Worm (Caenorhabditis elegans) whole organism, late embryonic: ENCODE data around the gene mrck-1.

Source experiments
- C38D4.7 ChIP-seq: fragments of 200-800 bp; sonication (Bioruptor generic); optimal IDR thresholded peaks from 2 replicates; lab custom pipeline; 2018; ENCODE audit warnings: mild to moderate bottlenecking, missing genetic modification characterization, moderate library complexity, missing compliant biosample characterization
- F13H6.1 ChIP-seq: sonication (generic microtip); optimal IDR thresholded peaks from 2 replicates; lab custom pipeline; 2016; ENCODE audit warnings: missing genetic modification characterization, missing compliant biosample characterization
- ama-1 ChIP-seq: fragments of 150-350 bp; optimal IDR thresholded peaks from 2 replicates; lab custom pipeline; 2014
- ceh-6 ChIP-seq: fragments of 200-800 bp; sonication (Bioruptor generic); optimal IDR thresholded peaks from 2 replicates; lab custom pipeline; 2018; ENCODE audit warnings: mild to moderate bottlenecking, missing genetic modification characterization, missing compliant biosample characterization
- dmd-4 ChIP-seq: sonication (generic microtip); optimal IDR thresholded peaks from 2 replicates; lab custom pipeline; 2016; ENCODE audit warnings: borderline replicate concordance, missing genetic modification characterization, missing compliant biosample characterization
- elt-2 ChIP-seq: sonication (generic microtip); optimal IDR thresholded peaks from 2 replicates; lab custom pipeline; 2016; ENCODE audit warnings: missing genetic modification reagents, missing genetic modification characterization, missing compliant biosample characterization
- fkh-10 ChIP-seq: fragments of 150-350 bp; optimal IDR thresholded peaks from 2 replicates; lab custom pipeline; 2014; ENCODE audit warnings: missing biosample characterization, missing genetic modification reagents, missing genetic modification characterization
- nhr-11 ChIP-seq: fragments of 150-350 bp; optimal IDR thresholded peaks from 2 replicates; lab custom pipeline; 2014; ENCODE audit warnings: missing biosample characterization, missing genetic modification characterization
- pat-9 ChIP-seq: fragments of 200-800 bp; sonication (Bioruptor generic); optimal IDR thresholded peaks from 2 replicates; lab custom pipeline; 2018; ENCODE audit warnings: mild to moderate bottlenecking, missing genetic modification characterization, moderate library complexity, missing compliant biosample characterization
- pha-4 ChIP-seq: fragments of 150-350 bp; optimal IDR thresholded peaks from 2 replicates; lab custom pipeline; 2018; ENCODE audit warnings: missing biosample characterization, missing genetic modification reagents, missing genetic modification characterization
- pqm-1 ChIP-seq: sonication (generic microtip); optimal IDR thresholded peaks from 2 replicates; lab custom pipeline; 2016; ENCODE audit warnings: missing genetic modification characterization, missing compliant biosample characterization
- ttx-3 ChIP-seq: sonication (generic microtip); optimal IDR thresholded peaks from 2 replicates; lab custom pipeline; 2016; ENCODE audit warnings: missing genetic modification reagents, missing genetic modification characterization, missing compliant biosample characterization
- unc-86 ChIP-seq: sonication (generic microtip); optimal IDR thresholded peaks from 2 replicates; lab custom pipeline; 2016; ENCODE audit warnings: missing genetic modification characterization, missing compliant biosample characterization

ce11 chrV:6232886-6233285 lies 34.2 kb downstream of the mrck-1 start:
- TF ChIP-seq ama-1: no peak
- TF ChIP-seq pqm-1 (tag; lab: Kevin White, UChicago): no peak
- no peak for TF ChIP-seq elt-2 (tag; lab: Kevin White, UChicago)
- no peak for TF ChIP-seq ttx-3 (tag; lab: Kevin White, UChicago)
- no peak for TF ChIP-seq C38D4.7
- no peak for TF ChIP-seq F13H6.1 (tag; lab: Kevin White, UChicago)
- no peak for TF ChIP-seq nhr-11 (tag; lab: Kevin White, UChicago)
- no peak for TF ChIP-seq unc-86 (tag; lab: Kevin White, UChicago)
- no peak for TF ChIP-seq ceh-6 (GFP tag; lab: Kevin White, UChicago)
- no peak for TF ChIP-seq fkh-10 (GFP tag; lab: Kevin White, UChicago)
- TF ChIP-seq pha-4: no peak
- TF ChIP-seq dmd-4 (tag; lab: Kevin White, UChicago): no peak
- TF ChIP-seq pat-9 (tag; lab: Kevin White, UChicago): no peak
